Fruit fly (Drosophila melanogaster): ENCODE measurements around the gene Eaf6.

The Eaf6 gene

dm6 chr3L:5576543-5576942 lies 31.6 kb downstream of the Eaf6 start (continued):
- TF ChIP-seq CG11504 (tag; optimal IDR thresholded peaks at IDR 0.05): peak; percentile 7
- TF ChIP-seq CG13123 (GFP tag; optimal IDR thresholded peaks at IDR 0.05): no peak
- TF ChIP-seq CG18262 (tag; optimal IDR thresholded peaks at IDR 0.05): no peak
- TF ChIP-seq wdn (GFP tag; IDR thresholded peaks at IDR 0.05): no peak
- no peak for TF ChIP-seq prd (optimal IDR thresholded peaks at IDR 0.05)
- peak; percentile 10; the same call in 1 of the 3 replicates for TF ChIP-seq prd (GFP tag; IDR thresholded peaks at IDR 0.05)
- TF ChIP-seq ewg (GFP tag; optimal IDR thresholded peaks at IDR 0.05): no peak
- no peak for TF ChIP-seq Hand (GFP tag; optimal IDR thresholded peaks at IDR 0.05)
- no peak for TF ChIP-seq CG11247 (GFP tag; IDR thresholded peaks at IDR 0.05)
- no peak for TF ChIP-seq CG10431 (GFP tag; optimal IDR thresholded peaks at IDR 0.05)
- TF ChIP-seq tio (GFP tag; optimal IDR thresholded peaks at IDR 0.05): no peak

- no peak for TF ChIP-seq pfk (GFP tag; optimal IDR thresholded peaks at IDR 0.05)
- TF ChIP-seq CG8388 (GFP tag; optimal IDR thresholded peaks at IDR 0.05): peak; percentile 62
- no peak for TF ChIP-seq zf30C (GFP tag; optimal IDR thresholded peaks at IDR 0.05)
- no peak for TF ChIP-seq CG3281 (GFP tag; optimal IDR thresholded peaks at IDR 0.05)
- TF ChIP-seq Med (GFP tag): peak; percentile 43
- no peak for TF ChIP-seq da (GFP tag; optimal IDR thresholded peaks at IDR 0.05)
- no peak for TF ChIP-seq hkb (optimal IDR thresholded peaks at IDR 0.05)
- TF ChIP-seq hkb (GFP tag; IDR thresholded peaks at IDR 0.05): no peak
- TF ChIP-seq CG2678 (tag; optimal IDR thresholded peaks at IDR 0.05): no peak
- no peak for TF ChIP-seq ab (GFP tag; optimal IDR thresholded peaks at IDR 0.05)
Measured at dm6 chr3L:5575524-5575923, 32.6 kb downstream of the Eaf6 start.

- TF ChIP-seq CG31441 (GFP tag; IDR thresholded peaks at IDR 0.05): no peak
- TF ChIP-seq CG2889 (GFP tag; IDR thresholded peaks at IDR 0.05): 0 out of 3 replicates have a peak, but pooled peaks have one; percentile 17
- 0 out of 4 replicates have a peak, but pooled peaks have one; percentile 39 for TF ChIP-seq chinmo (GFP tag; IDR thresholded peaks at IDR 0.05; ENCODE audit: partially characterized antibody)
- TF ChIP-seq CG9932 (GFP tag; IDR thresholded peaks at IDR 0.05): 0 out of 2 replicates have a peak, but pooled peaks have one; percentile 10
- no peak for TF ChIP-seq CG11398 (GFP tag; optimal IDR thresholded peaks at IDR 0.05)
- peak in 1 of 2 experiments; percentile 75 for TF ChIP-seq Pdp1 (GFP tag; optimal IDR thresholded peaks at IDR 0.05)
- TF ChIP-seq Drgx (GFP tag; IDR thresholded peaks at IDR 0.05): peak; percentile 31; the same call in 1 of the 2 replicates
- no peak for TF ChIP-seq Vsx1 (GFP tag; optimal IDR thresholded peaks at IDR 0.05)
- no peak for TF ChIP-seq Dp (GFP tag; optimal IDR thresholded peaks at IDR 0.05)
- no peak for TF ChIP-seq sima (GFP tag; optimal IDR thresholded peaks at IDR 0.05)
Measured at dm6 chr3L:5571051-5571450, 37.0 kb downstream of the Eaf6 start.

dm6 chr3L:5569724-5570123 lies 38.4 kb downstream of the Eaf6 start:
- TF ChIP-seq CG6791 (GFP tag; IDR thresholded peaks at IDR 0.05; ENCODE audit: partially characterized antibody) (no peak), gro (GFP tag; optimal IDR thresholded peaks at IDR 0.05) (peak; percentile 20), Med (GFP tag) (peak; percentile 55), Pdp1 (GFP tag; optimal IDR thresholded peaks at IDR 0.05) (peak in 1 of 2 experiments; percentile 71), unc-4 (GFP tag; IDR thresholded peaks at IDR 0.05; ENCODE audit: partially characterized antibody) (no peak), Deaf1 (tag; optimal IDR thresholded peaks at IDR 0.05) (peak; percentile 63), sens (GFP tag) (peak; percentile 47), mirr (GFP tag; optimal IDR thresholded peaks at IDR 0.05) (peak; percentile 29), CG18476 (GFP tag; optimal IDR thresholded peaks at IDR 0.05) (no peak), pros (GFP tag; optimal IDR thresholded peaks at IDR 0.05) (no peak), CG4404 (GFP tag; IDR thresholded peaks at IDR 0.05) (no peak), Dip3 (GFP tag; optimal IDR thresholded peaks at IDR 0.05) (no peak), Eip74EF (GFP tag; optimal IDR thresholded peaks at IDR 0.05) (peak in 1 of 2 experiments; percentile 18), CG5180 (GFP tag; optimal IDR thresholded peaks at IDR 0.05) (no peak), Rfx (GFP tag; IDR thresholded peaks at IDR 0.05) (no peak), chn (GFP tag; optimal IDR thresholded peaks at IDR 0.05) (no peak), CG33557 (GFP tag; optimal IDR thresholded peaks at IDR 0.05) (no peak), sd (tag; optimal IDR thresholded peaks at IDR 0.05) (peak; percentile 50), slbo (GFP tag; IDR thresholded peaks at IDR 0.05) (0 out of 2 replicates have a peak, but pooled peaks have one; percentile 8)
